Worm (Caenorhabditis elegans) whole organism, mixed stage, embryonic: ENCODE results near the gene F32D8.14.

Source experiments
- M03D4.4 ChIP-seq: sonication (generic microtip); optimal IDR thresholded peaks from 2 replicates; lab custom pipeline; 2017; ENCODE audit warnings: mild to moderate bottlenecking, missing genetic modification characterization, missing compliant biosample characterization
- blmp-1 ChIP-seq: fragments of 150-350 bp; optimal IDR thresholded peaks from 2 replicates; lab custom pipeline; 2014; ENCODE audit warnings: missing biosample characterization, missing genetic modification characterization
- ceh-39 ChIP-seq: fragments of 150-350 bp; optimal IDR thresholded peaks from 2 replicates; lab custom pipeline; 2014; ENCODE audit warnings: missing biosample characterization, missing genetic modification characterization
- lin-13 ChIP-seq: fragments of 150-350 bp; optimal IDR thresholded peaks from 2 replicates; lab custom pipeline; 2014; ENCODE audit warnings: missing biosample characterization, missing genetic modification characterization
- lsy-2 ChIP-seq: fragments of 150-350 bp; optimal IDR thresholded peaks from 2 replicates; lab custom pipeline; 2014; ENCODE audit warnings: missing biosample characterization, missing genetic modification characterization
- mab-5 ChIP-seq: fragments of 150-350 bp; optimal IDR thresholded peaks from 2 replicates; lab custom pipeline; 2014; ENCODE audit warnings: missing biosample characterization, missing genetic modification characterization
- nhr-12 ChIP-seq: fragments of 150-350 bp; optimal IDR thresholded peaks from 2 replicates; lab custom pipeline; 2014; ENCODE audit warnings: missing biosample characterization, missing genetic modification characterization
- nhr-2 ChIP-seq: fragments of 150-350 bp; optimal IDR thresholded peaks from 2 replicates; lab custom pipeline; 2014; ENCODE audit warnings: missing biosample characterization, missing genetic modification characterization
- pha-4 ChIP-seq: fragments of 150-350 bp; optimal IDR thresholded peaks from 2 replicates; lab custom pipeline; 2018; ENCODE audit warnings: missing biosample characterization, missing genetic modification reagents, missing genetic modification characterization
- snpc-4 ChIP-seq: fragments of 150-350 bp; optimal IDR thresholded peaks from 2 replicates; lab custom pipeline; 2014; ENCODE audit warnings: missing biosample characterization, missing genetic modification characterization
- unc-39 ChIP-seq: fragments of 150-350 bp; optimal IDR thresholded peaks from 2 replicates; lab custom pipeline; 2014; ENCODE audit warnings: missing biosample characterization, missing genetic modification characterization

DNA sequence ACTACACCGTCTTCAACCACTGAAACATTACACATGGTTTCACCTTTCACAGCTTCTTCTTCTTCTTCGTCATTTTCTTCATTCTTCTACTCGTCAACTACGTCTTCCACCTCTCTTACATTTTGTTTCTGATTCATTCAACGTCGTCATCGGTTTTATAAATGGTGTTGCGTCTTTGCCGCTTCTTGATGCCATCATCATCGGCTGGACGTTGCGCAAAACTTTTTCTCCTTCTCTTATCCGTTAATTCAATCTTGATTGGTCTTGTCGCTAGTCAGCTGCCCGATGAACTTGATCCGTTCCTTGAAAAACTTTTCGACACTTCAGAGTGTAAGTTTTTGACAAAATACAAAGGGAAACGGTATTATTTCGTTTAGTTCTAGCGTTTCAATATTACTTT lies 4.0 kb upstream of the F32D8.14 start:
- TF ChIP-seq M03D4.4 (tag; lab: Kevin White, UChicago) (no peak), blmp-1 (tag; lab: Kevin White, UChicago) (no peak), lsy-2 (tag; lab: Kevin White, UChicago) (no peak), nhr-12 (tag; lab: Kevin White, UChicago) (no peak), nhr-2 (no peak), unc-39 (no peak), snpc-4 (tag; lab: Kevin White, UChicago) (no peak), pha-4 (tag; lab: Kevin White, UChicago) (no peak), ceh-39 (no peak), lin-13 (no peak), mab-5 (tag; lab: Kevin White, UChicago) (no peak)
